Fruit fly (Drosophila melanogaster) S2 (cell line): ENCODE data around the gene Hcf.

Experiments
- CG8478 ChIP-seq: fragments of >200 bp; optimal IDR thresholded peaks from 2 replicates; lab custom pipeline; 2018
- CTCF ChIP-seq, 2 experiments: fragments of >200 bp; optimal IDR thresholded peaks; 2 replicates each; lab custom pipeline; 2018

Hcf gene

dm6 chr4:359759-360290 is at the start of gene Hcf:
Hcf (plus strand) TSS chr4:359938.
- TF ChIP-seq CTCF (optimal IDR thresholded peaks at IDR 0.05; lab: Kevin White, UChicago) (no peak), CG8478 (lab: Kevin White, UChicago) (no peak)

dm6 chr4:310670-311069 is 49.1 kb upstream of the Hcf start:
- TF ChIP-seq CTCF (optimal IDR thresholded peaks at IDR 0.05; lab: Kevin White, UChicago) = no peak
- no peak for TF ChIP-seq CG8478 (lab: Kevin White, UChicago)

dm6 chr4:313696-314104 is 46.0 kb upstream of the Hcf start, which contains the start of gene Zip102B:
Zip102B (minus strand) TSS chr4:314087.
- TF ChIP-seq CG8478 (lab: Kevin White, UChicago) (no peak), CTCF (optimal IDR thresholded peaks at IDR 0.05; lab: Kevin White, UChicago) (no peak)

DNA sequence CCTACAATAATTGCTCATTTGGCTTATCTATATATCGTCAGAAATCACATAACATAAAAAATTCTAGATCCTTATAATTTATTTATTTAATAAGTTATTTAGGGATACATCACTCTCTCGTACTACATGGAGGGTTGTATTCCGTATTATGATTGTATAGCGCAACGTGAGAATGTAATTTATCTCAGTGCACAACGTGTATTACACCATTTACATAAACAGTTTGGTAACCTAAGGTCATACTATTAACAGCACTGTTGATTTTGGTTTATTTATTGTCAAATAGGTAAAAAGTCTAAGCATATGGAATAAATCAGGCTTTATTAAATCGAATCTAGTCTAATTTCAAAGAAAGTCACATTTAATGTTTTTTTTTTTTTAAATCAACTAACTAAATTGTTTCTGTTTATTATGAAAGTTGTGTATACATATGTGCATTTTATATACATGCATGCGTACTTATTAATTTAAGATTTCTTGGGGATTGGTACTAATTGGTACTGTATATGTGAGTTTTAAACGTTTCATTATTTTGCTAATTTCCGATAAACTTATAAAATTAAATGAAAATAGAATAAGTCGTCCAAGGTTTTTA is 45.0 kb upstream of the Hcf start, which contains the start of gene Rnf11:
Rnf11 (plus strand) TSS at position 252 of the 595 bp plus-strand sequence.
- TF ChIP-seq CG8478 (lab: Kevin White, UChicago) (no peak), CTCF (optimal IDR thresholded peaks at IDR 0.05; lab: Kevin White, UChicago) (no peak)

- TF ChIP-seq CTCF (optimal IDR thresholded peaks at IDR 0.05; lab: Kevin White, UChicago) = no peak
- no peak for TF ChIP-seq CG8478 (lab: Kevin White, UChicago)
Observed at dm6 chr4:315322-315721, 44.4 kb upstream of the Hcf start.

dm6 chr4:318795-319194 is 40.9 kb upstream of the Hcf start:
- no peak for TF ChIP-seq CTCF (optimal IDR thresholded peaks at IDR 0.05; lab: Kevin White, UChicago)
- no peak for TF ChIP-seq CG8478 (lab: Kevin White, UChicago)

DNA sequence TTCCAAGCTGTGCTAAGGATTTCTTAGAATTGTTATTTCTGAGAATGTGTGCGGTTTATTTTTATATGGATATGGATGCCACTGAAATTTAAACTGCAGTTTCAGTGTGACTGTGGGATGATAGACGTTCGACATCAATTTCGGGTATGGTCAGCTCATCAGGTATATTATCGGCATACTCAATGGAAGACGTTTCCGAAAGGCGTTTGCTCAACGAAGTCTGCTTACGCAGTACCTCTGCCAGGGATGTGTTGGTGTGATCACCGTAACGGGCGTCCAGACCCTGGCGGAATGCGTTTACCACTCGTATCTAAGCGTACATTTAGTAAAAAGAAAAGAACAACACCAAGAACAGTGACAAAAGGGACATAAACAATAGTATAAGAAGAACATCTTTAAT is 30.6 kb upstream of the Hcf start:
- no peak for TF ChIP-seq CG8478 (lab: Kevin White, UChicago)
- TF ChIP-seq CTCF (optimal IDR thresholded peaks at IDR 0.05; lab: Kevin White, UChicago) = no peak

DNA sequence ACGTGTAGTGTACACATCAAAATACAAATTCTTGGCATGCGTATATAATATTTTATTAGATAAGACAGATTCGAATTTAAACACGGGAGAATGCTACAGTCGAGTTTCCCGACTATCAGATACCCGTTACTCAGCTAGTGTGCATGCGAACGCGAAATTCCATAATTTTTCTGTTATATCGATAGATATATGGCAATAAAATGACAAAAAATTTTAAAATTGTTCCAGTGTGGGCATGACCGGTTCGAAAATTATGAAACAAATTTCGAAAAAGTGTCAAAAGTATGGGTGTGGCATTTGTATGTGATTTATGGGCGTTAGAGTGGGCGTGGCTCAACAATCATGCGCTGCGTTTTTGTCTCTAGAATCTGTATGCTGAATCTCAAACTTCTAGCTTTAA is 27.5 kb upstream of the Hcf start:
- TF ChIP-seq CG8478 (lab: Kevin White, UChicago) (no peak), CTCF (optimal IDR thresholded peaks at IDR 0.05; lab: Kevin White, UChicago) (no peak)

DNA sequence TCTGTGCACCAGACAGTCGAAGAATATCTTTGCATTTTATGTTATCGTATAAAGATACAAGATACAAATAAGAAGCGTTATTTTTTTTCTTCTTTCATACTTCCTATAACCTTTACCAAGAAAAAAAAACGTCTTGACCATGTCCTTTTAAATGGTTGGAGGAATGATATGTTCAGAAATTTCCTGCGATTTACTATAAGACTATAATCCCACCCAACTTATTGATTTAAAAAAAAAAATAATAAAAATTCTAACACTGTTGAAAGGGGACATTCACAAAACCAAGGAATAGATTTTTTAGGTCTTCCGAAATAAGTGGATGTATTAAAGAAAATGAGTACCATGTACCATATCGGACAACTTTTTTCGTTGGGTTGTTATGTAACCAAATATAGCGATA is 23.7 kb upstream of the Hcf start:
- TF ChIP-seq CG8478 (lab: Kevin White, UChicago) (no peak), CTCF (optimal IDR thresholded peaks at IDR 0.05; lab: Kevin White, UChicago) (no peak)

dm6 chr4:358093-358929 is 1.4 kb upstream of the Hcf start, which contains the start of gene PMCA:
PMCA (minus strand) TSS chr4:358917.
- no peak for TF ChIP-seq CTCF (optimal IDR thresholded peaks at IDR 0.05; lab: Kevin White, UChicago)
- no peak for TF ChIP-seq CG8478 (lab: Kevin White, UChicago)

- TF ChIP-seq CTCF (optimal IDR thresholded peaks at IDR 0.05; lab: Kevin White, UChicago) (no peak), CG8478 (lab: Kevin White, UChicago) (no peak)
Observed at dm6 chr4:358930-359268, 839 bp upstream of the Hcf start.

dm6 chr4:379142-379541 is 19.4 kb downstream of the Hcf start:
- TF ChIP-seq CG8478 (lab: Kevin White, UChicago) (no peak), CTCF (optimal IDR thresholded peaks at IDR 0.05; lab: Kevin White, UChicago) (no peak)

dm6 chr4:380462-380861 is 20.7 kb downstream of the Hcf start:
- TF ChIP-seq CG8478 (lab: Kevin White, UChicago) (no peak), CTCF (optimal IDR thresholded peaks at IDR 0.05; lab: Kevin White, UChicago) (no peak)

DNA sequence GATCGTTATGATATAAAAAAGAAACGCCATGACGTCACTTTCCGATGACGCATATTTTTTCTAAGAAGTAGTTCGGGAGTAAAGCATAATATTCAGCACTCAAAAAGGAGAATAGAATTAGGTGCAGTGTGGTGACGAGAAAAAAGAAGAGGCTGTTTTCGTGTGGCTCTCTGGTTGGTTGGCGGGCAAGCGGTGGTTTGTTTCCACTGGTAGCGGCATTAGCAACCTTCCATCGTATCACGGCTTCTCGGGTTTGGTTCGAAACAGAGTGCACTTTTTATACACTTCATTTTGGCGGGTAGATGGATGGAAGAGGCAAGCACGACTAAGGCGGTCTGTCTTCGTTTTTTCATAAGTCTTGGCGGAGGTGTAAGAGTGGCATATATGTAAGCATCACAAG is 24.8 kb downstream of the Hcf start:
- no peak for TF ChIP-seq CTCF (optimal IDR thresholded peaks at IDR 0.05; lab: Kevin White, UChicago)
- TF ChIP-seq CG8478 (lab: Kevin White, UChicago) = no peak

DNA sequence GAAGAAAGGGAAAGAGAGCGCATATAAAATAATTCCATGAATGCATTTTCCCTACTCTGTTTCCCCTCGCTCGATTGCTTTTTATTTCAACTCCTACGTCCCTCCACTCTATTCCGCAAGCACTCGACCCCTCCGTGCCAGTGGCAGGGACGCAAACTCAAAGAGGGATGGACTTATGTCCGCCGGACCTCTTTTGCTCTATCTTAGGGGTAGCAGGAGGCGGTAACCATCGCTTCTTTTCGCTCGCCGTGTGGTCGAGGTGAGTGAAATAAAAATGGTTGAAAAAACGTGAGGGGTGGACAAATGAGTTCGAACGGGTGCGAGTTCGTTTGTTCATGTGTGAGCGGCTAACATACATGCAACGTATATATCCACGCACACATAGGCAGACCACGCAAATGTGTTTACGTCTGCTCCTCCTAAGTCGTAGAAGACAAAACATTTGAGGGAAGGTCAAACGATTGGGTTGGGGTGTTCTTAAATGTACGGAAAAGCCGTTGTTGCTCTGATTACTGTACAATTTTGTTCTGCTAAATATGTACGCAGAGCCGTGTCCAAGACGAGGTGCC is 25.6 kb downstream of the Hcf start:
- no peak for TF ChIP-seq CG8478 (lab: Kevin White, UChicago)
- TF ChIP-seq CTCF (optimal IDR thresholded peaks at IDR 0.05; lab: Kevin White, UChicago) = no peak
